Fruit fly (Drosophila melanogaster) whole organism, embryonic: ENCODE results near the gene CG5214.

Experiments
- Bteb2 ChIP-seq: fragments of 200-800 bp; sonication (Bioruptor generic); optimal IDR thresholded peaks from 2 replicates; lab custom pipeline; 2016; ENCODE audit warnings: missing biosample characterization, missing genetic modification characterization
- CG10147 ChIP-seq: fragments of 200-800 bp; sonication (Bioruptor generic); optimal IDR thresholded peaks from 2 replicates; lab custom pipeline; 2019; ENCODE audit warnings: missing biosample characterization, mild to moderate bottlenecking, missing genetic modification characterization, moderate library complexity
- CG10543 ChIP-seq: fragments of 200-800 bp; sonication (Bioruptor generic); optimal IDR thresholded peaks from 3 replicates; lab custom pipeline; 2017; ENCODE audit warnings: missing biosample characterization, mild to moderate bottlenecking, missing genetic modification characterization, moderate library complexity
- CG11093 ChIP-seq: fragments of 200-800 bp; sonication (Bioruptor generic); IDR thresholded peaks from 3 replicates; pipeline ENCODE4 v1.3.6; 2022; ENCODE audit warnings: missing biosample characterization, missing genetic modification characterization
- CG11695 ChIP-seq: fragments of 200-800 bp; sonication (Bioruptor generic); IDR thresholded peaks from 3 replicates; pipeline ENCODE4 v1.3.6; 2022; ENCODE audit warnings: missing biosample characterization, missing genetic modification characterization
- CG12071 ChIP-seq: fragments of 200-800 bp; sonication (Bioruptor generic); optimal IDR thresholded peaks from 3 replicates; lab custom pipeline; 2018; ENCODE audit warnings: missing biosample characterization, mild to moderate bottlenecking, missing genetic modification characterization
- CG12769 ChIP-seq: fragments of 200-800 bp; sonication (Bioruptor generic); optimal IDR thresholded peaks from 2 replicates; lab custom pipeline; 2019; ENCODE audit warnings: missing biosample characterization, mild to moderate bottlenecking, missing genetic modification characterization, moderate library complexity
- CG14050 ChIP-seq: fragments of 200-800 bp; sonication (Bioruptor generic); IDR thresholded peaks from 3 replicates; pipeline ENCODE4 v1.3.6; 2022; ENCODE audit warnings: missing biosample characterization, missing genetic modification characterization
- CG15073 ChIP-seq: fragments of 200-800 bp; sonication (Bioruptor generic); optimal IDR thresholded peaks from 2 replicates; lab custom pipeline; 2016; ENCODE audit warnings: missing biosample characterization, missing genetic modification characterization
- CG18764 ChIP-seq: fragments of 200-800 bp; sonication (Bioruptor generic); optimal IDR thresholded peaks from 3 replicates; lab custom pipeline; 2016; ENCODE audit warnings: missing biosample characterization, missing genetic modification characterization
- CG3407 ChIP-seq: fragments of 200-800 bp; sonication (Bioruptor generic); optimal IDR thresholded peaks from 2 replicates; lab custom pipeline; 2018; ENCODE audit warnings: missing biosample characterization, mild to moderate bottlenecking, missing genetic modification characterization
- CG3726 ChIP-seq: fragments of 200-800 bp; sonication (Bioruptor generic); IDR thresholded peaks from 3 replicates; pipeline ENCODE4, ENCODE4 v1.3.6; 2022; ENCODE audit warnings: missing biosample characterization, missing genetic modification characterization
- CG3995 ChIP-seq: fragments of 200-800 bp; sonication (Bioruptor generic); optimal IDR thresholded peaks from 3 replicates; lab custom pipeline; 2016; ENCODE audit warnings: missing biosample characterization, missing genetic modification characterization
- CG6791 ChIP-seq: fragments of 200-800 bp; sonication (Bioruptor generic); IDR thresholded peaks from 3 replicates; pipeline ENCODE4 v1.3.6; 2022; ENCODE audit warnings: missing biosample characterization, missing genetic modification characterization; ENCODE audit not compliant: partially characterized antibody
- CG6854 ChIP-seq: fragments of 200-800 bp; sonication (Bioruptor generic); optimal IDR thresholded peaks from 3 replicates; lab custom pipeline; 2017; ENCODE audit warnings: missing biosample characterization, mild to moderate bottlenecking, missing genetic modification characterization
- CG7372 ChIP-seq: fragments of 200-800 bp; sonication (Bioruptor generic); IDR thresholded peaks from 2 replicates; pipeline ENCODE4 v1.3.6; 2022; ENCODE audit warnings: missing biosample characterization, missing genetic modification characterization
- CG7556 ChIP-seq: fragments of 200-800 bp; sonication (Bioruptor generic); optimal IDR thresholded peaks from 2 replicates; lab custom pipeline; 2017; ENCODE audit warnings: missing biosample characterization, mild to moderate bottlenecking, missing genetic modification characterization
- CG7839 ChIP-seq: fragments of 200-800 bp; sonication (Bioruptor generic); optimal IDR thresholded peaks from 3 replicates; lab custom pipeline; 2018; ENCODE audit warnings: missing biosample characterization, mild to moderate bottlenecking, missing genetic modification characterization, moderate library complexity
- CG8944 ChIP-seq: fragments of 200-800 bp; sonication (Bioruptor generic); optimal IDR thresholded peaks from 3 replicates; lab custom pipeline; 2016; ENCODE audit warnings: missing biosample characterization, missing genetic modification characterization
- CG9817 ChIP-seq: fragments of 200-800 bp; sonication (Bioruptor generic); optimal IDR thresholded peaks from 2 replicates; lab custom pipeline; 2018; ENCODE audit warnings: missing biosample characterization, mild to moderate bottlenecking, missing genetic modification characterization, moderate library complexity
- Chrac-16 ChIP-seq: fragments of 200-800 bp; sonication (Bioruptor generic); optimal IDR thresholded peaks from 3 replicates; lab custom pipeline; 2016; ENCODE audit warnings: missing biosample characterization, missing genetic modification characterization
- D ChIP-seq, 2 experiments: fragments of 200-800 bp in 1 of 2; fragments of >200 bp in 1 of 2; sonication (Bioruptor generic) in 1 of 2; optimal IDR thresholded peaks; 2 replicates in 1 of 2; 3 replicates in 1 of 2; lab custom pipeline; 2017; ENCODE audit warnings: mild to moderate bottlenecking in 1 of 2, missing biosample characterization in 1 of 2, missing genetic modification characterization in 1 of 2, missing genetic modification reagents in 1 of 2
- Deaf1 ChIP-seq: fragments of 200-800 bp; optimal IDR thresholded peaks from 3 replicates; lab custom pipeline; 2019; ENCODE audit warnings: missing biosample characterization, mild to moderate bottlenecking, missing genetic modification characterization, moderate library complexity
- Dip3 ChIP-seq: fragments of 200-800 bp; sonication (Bioruptor generic); optimal IDR thresholded peaks from 3 replicates; lab custom pipeline; 2016; ENCODE audit warnings: missing biosample characterization, missing genetic modification characterization
- Dref ChIP-seq: fragments of 200-800 bp; sonication (Bioruptor generic); IDR thresholded peaks from 2 replicates; pipeline ENCODE4 v1.3.6; 2022; ENCODE audit warnings: missing biosample characterization, missing genetic modification characterization
- ERR ChIP-seq: fragments of 200-800 bp; sonication (Bioruptor generic); optimal IDR thresholded peaks from 2 replicates; lab custom pipeline; 2016; ENCODE audit warnings: missing biosample characterization, missing genetic modification characterization
- H2.0 ChIP-seq: fragments of 200-800 bp; sonication (Bioruptor generic); IDR thresholded peaks from 2 replicates; pipeline ENCODE4 v1.3.6; 2022; ENCODE audit warnings: missing biosample characterization, missing genetic modification characterization
- HLH54F ChIP-seq: fragments of 200-800 bp; sonication (Bioruptor generic); optimal IDR thresholded peaks from 3 replicates; lab custom pipeline; 2016; ENCODE audit warnings: missing biosample characterization, missing genetic modification characterization
- Hmx ChIP-seq: fragments of 200-800 bp; sonication (Bioruptor generic); optimal IDR thresholded peaks from 2 replicates; lab custom pipeline; 2016; ENCODE audit warnings: missing biosample characterization, missing genetic modification characterization
- Kr ChIP-seq: fragments of 200-800 bp; sonication (Bioruptor generic); optimal IDR thresholded peaks from 2 replicates; lab custom pipeline; 2017; ENCODE audit warnings: missing biosample characterization, mild to moderate bottlenecking, missing genetic modification characterization
- MTF-1 ChIP-seq: fragments of 200-800 bp; sonication (Bioruptor generic); optimal IDR thresholded peaks from 2 replicates; lab custom pipeline; 2018; ENCODE audit warnings: missing biosample characterization, mild to moderate bottlenecking, missing genetic modification characterization, borderline replicate concordance
- Mes4 ChIP-seq: fragments of 200-800 bp; sonication (Bioruptor generic); optimal IDR thresholded peaks from 2 replicates; lab custom pipeline; 2016; ENCODE audit warnings: missing biosample characterization, missing genetic modification characterization
- NK7.1 ChIP-seq: fragments of 200-800 bp; sonication (Bioruptor generic); optimal IDR thresholded peaks from 3 replicates; lab custom pipeline; 2016; ENCODE audit warnings: missing biosample characterization, missing genetic modification characterization
- Pdp1 ChIP-seq, 2 experiments: fragments of 200-800 bp; sonication (Bioruptor generic); optimal IDR thresholded peaks; 3 replicates each; lab custom pipeline; 2016; ENCODE audit warnings: missing biosample characterization in 2 of 2, missing genetic modification characterization in 2 of 2, mild to moderate bottlenecking in 1 of 2, moderate library complexity in 1 of 2
- Sox100B ChIP-seq: fragments of 200-800 bp; sonication (Bioruptor generic); optimal IDR thresholded peaks from 3 replicates; lab custom pipeline; 2018; ENCODE audit warnings: missing biosample characterization, mild to moderate bottlenecking, missing genetic modification characterization
- az2 ChIP-seq: fragments of 200-800 bp; sonication (Bioruptor generic); optimal IDR thresholded peaks from 3 replicates; lab custom pipeline; 2016; ENCODE audit warnings: missing biosample characterization, missing genetic modification characterization
- caup ChIP-seq: fragments of 200-800 bp; sonication (Bioruptor generic); optimal IDR thresholded peaks from 3 replicates; lab custom pipeline; 2017; ENCODE audit warnings: missing biosample characterization, mild to moderate bottlenecking, missing genetic modification characterization, moderate library complexity; ENCODE audit not compliant: severe bottlenecking
- chinmo ChIP-seq: fragments of 200-800 bp; sonication (Bioruptor generic); IDR thresholded peaks from 4 replicates; pipeline ENCODE4 v1.3.6; 2022; ENCODE audit warnings: missing biosample characterization, missing genetic modification characterization; ENCODE audit not compliant: partially characterized antibody
- crol ChIP-seq: fragments of 200-800 bp; sonication (Bioruptor generic); IDR thresholded peaks from 2 replicates; pipeline ENCODE4 v1.3.6; 2022; ENCODE audit warnings: missing biosample characterization, missing genetic modification characterization
- gem ChIP-seq: fragments of 200-800 bp; sonication (Bioruptor generic); optimal IDR thresholded peaks from 2 replicates; lab custom pipeline; 2019; ENCODE audit warnings: missing biosample characterization, mild to moderate bottlenecking, missing genetic modification characterization, moderate library complexity
- hb ChIP-seq: fragments of 200-800 bp; sonication (Bioruptor generic); IDR thresholded peaks from 3 replicates; pipeline ENCODE4 v1.3.6; 2022; ENCODE audit warnings: missing biosample characterization, missing genetic modification characterization; ENCODE audit not compliant: partially characterized antibody
- hbn ChIP-seq: fragments of 200-800 bp; sonication (Bioruptor generic); IDR thresholded peaks from 2 replicates; pipeline ENCODE4 v1.3.6; 2022; ENCODE audit warnings: missing biosample characterization, missing genetic modification characterization; ENCODE audit not compliant: partially characterized antibody
- jumu ChIP-seq: fragments of 200-800 bp; sonication (Bioruptor generic); optimal IDR thresholded peaks from 3 replicates; lab custom pipeline; 2016; ENCODE audit warnings: missing biosample characterization, missing genetic modification characterization
- kah ChIP-seq: fragments of 200-800 bp; sonication (Bioruptor generic); optimal IDR thresholded peaks from 2 replicates; lab custom pipeline; 2018; ENCODE audit warnings: missing biosample characterization, mild to moderate bottlenecking, missing genetic modification characterization
- pita ChIP-seq: fragments of 200-800 bp; sonication (Bioruptor generic); optimal IDR thresholded peaks from 2 replicates; lab custom pipeline; 2017; ENCODE audit warnings: missing biosample characterization, mild to moderate bottlenecking, missing genetic modification characterization
- rib ChIP-seq: fragments of 200-800 bp; sonication (Bioruptor generic); IDR thresholded peaks from 2 replicates; pipeline ENCODE4 v1.3.6; 2022; ENCODE audit warnings: missing biosample characterization, missing genetic modification characterization
- row ChIP-seq: fragments of 200-800 bp; sonication (Bioruptor generic); IDR thresholded peaks from 3 replicates; pipeline ENCODE4 v1.3.6; 2022; ENCODE audit warnings: missing biosample characterization, missing genetic modification characterization
- schlank ChIP-seq: fragments of 200-800 bp; sonication (Bioruptor generic); optimal IDR thresholded peaks from 2 replicates; lab custom pipeline; 2018; ENCODE audit warnings: missing biosample characterization, mild to moderate bottlenecking, missing genetic modification characterization
- sug ChIP-seq: fragments of 200-800 bp; optimal IDR thresholded peaks from 2 replicates; lab custom pipeline; 2019; ENCODE audit warnings: missing biosample characterization, mild to moderate bottlenecking, missing genetic modification characterization, moderate library complexity
- usp ChIP-seq: fragments of >200 bp; optimal IDR thresholded peaks from 2 replicates; lab custom pipeline; 2017; ENCODE audit warnings: missing biosample characterization, missing genetic modification characterization

CG5214 gene

dm6 chr3R:11200885-11201421, 43.1 kb upstream of the CG5214 start (continued):
- TF ChIP-seq jumu (no peak), Hmx (no peak), Deaf1 (tag; lab: Kevin White, UChicago) (peak; percentile 26), az2 (peak; percentile 51), caup (GFP tag; lab: Kevin White, UChicago) (peak; percentile 43), CG9817 (tag; lab: Kevin White, UChicago) (peak; percentile 34), row (GFP tag; lab: Robert Waterston, UW) (peak; percentile 92), CG3726 (GFP tag; lab: Robert Waterston, UW) (no peak), CG7839 (tag; lab: Kevin White, UChicago) (peak; percentile 79), CG3407 (GFP tag; lab: Kevin White, UChicago) (peak; percentile 25), Chrac-16 (GFP tag; lab: Kevin White, UChicago) (peak; percentile 51), Sox100B (GFP tag; lab: Kevin White, UChicago) (no peak), ERR (GFP tag; lab: Kevin White, UChicago) (no peak), NK7.1 (GFP tag; lab: Kevin White, UChicago) (peak; percentile 13), CG7556 (peak; percentile 51), Pdp1 (GFP tag; optimal IDR thresholded peaks at IDR 0.05; lab: Kevin White, UChicago) (peak in 1 of 2 experiments; percentile 66), CG6854 (GFP tag; lab: Kevin White, UChicago) (peak; percentile 26), Mes4 (no peak), usp (GFP tag; lab: Kevin White, UChicago) (no peak), CG6791 (no peak), chinmo (peak; percentile 61; the same call in 1 of the 4 replicates), D (optimal IDR thresholded peaks at IDR 0.05; lab: Kevin White, UChicago) (no peak), D (GFP tag; optimal IDR thresholded peaks at IDR 0.05; lab: Kevin White, UChicago) (no peak), CG8944 (GFP tag; lab: Kevin White, UChicago) (no peak), CG10147 (GFP tag; lab: Kevin White, UChicago) (peak; percentile 31), CG3995 (GFP tag; lab: Kevin White, UChicago) (peak; percentile 35), Bteb2 (GFP tag; lab: Kevin White, UChicago) (no peak), MTF-1 (GFP tag; lab: Kevin White, UChicago) (no peak), Dref (GFP tag; lab: Robert Waterston, UW) (no peak), CG14050 (GFP tag; lab: Robert Waterston, UW) (peak; percentile 29; the same call in 2 of the 3 replicates), HLH54F (GFP tag; lab: Kevin White, UChicago) (no peak), Dip3 (GFP tag; lab: Kevin White, UChicago) (peak; percentile 39), CG12769 (tag; lab: Kevin White, UChicago) (peak; percentile 48), sug (tag; lab: Kevin White, UChicago) (peak; percentile 74), Kr (GFP tag; lab: Kevin White, UChicago) (no peak), H2.0 (GFP tag; lab: Robert Waterston, UW) (peak; percentile 47), pita (GFP tag; lab: Kevin White, UChicago) (no peak), crol (GFP tag; lab: Robert Waterston, UW) (no peak), hb (no peak), CG11695 (GFP tag; lab: Robert Waterston, UW) (peak; percentile 52; the same call in 1 of the 3 replicates), schlank (peak; percentile 4), CG7372 (GFP tag; lab: Robert Waterston, UW) (no peak), gem (tag; lab: Kevin White, UChicago) (peak; percentile 82), CG10543 (GFP tag; lab: Kevin White, UChicago) (no peak), kah (GFP tag; lab: Kevin White, UChicago) (no peak), CG15073 (no peak), rib (GFP tag; lab: Robert Waterston, UW) (no peak), CG18764 (GFP tag; lab: Kevin White, UChicago) (no peak), CG12071 (GFP tag; lab: Kevin White, UChicago) (no peak), CG11093 (GFP tag; lab: Robert Waterston, UW) (no peak), hbn (GFP tag; lab: Robert Waterston, UW) (no peak)
